Fruit fly (Drosophila melanogaster): ENCODE results near the gene mor.

mor gene

dm6 chr3R:15988353-15988752 lies 15.6 kb upstream of the mor start:
- TF ChIP-seq CG8301 (tag; optimal IDR thresholded peaks at IDR 0.05) (no peak), CG32121 (GFP tag; IDR thresholded peaks at IDR 0.05) (no peak), Ets98B (GFP tag; IDR thresholded peaks at IDR 0.05) (no peak), CG4496 (GFP tag; IDR thresholded peaks at IDR 0.05) (no peak), CG13204 (GFP tag; optimal IDR thresholded peaks at IDR 0.05) (no peak), CG14655 (GFP tag; optimal IDR thresholded peaks at IDR 0.05) (no peak), Pif1A (GFP tag; optimal IDR thresholded peaks at IDR 0.05) (no peak), rn (GFP tag; IDR thresholded peaks at IDR 0.05) (no peak)

- peak; percentile 14 for TF ChIP-seq CG9948 (tag; optimal IDR thresholded peaks at IDR 0.05)
- peak; percentile 39; the same call in 1 of the 2 replicates for TF ChIP-seq CG12605 (GFP tag; IDR thresholded peaks at IDR 0.05)
- peak; percentile 19 for TF ChIP-seq CG8301 (tag; optimal IDR thresholded peaks at IDR 0.05)
- TF ChIP-seq CG13204 (GFP tag; optimal IDR thresholded peaks at IDR 0.05), result peak; percentile 30
- peak; percentile 22 for TF ChIP-seq CG34367 (tag; optimal IDR thresholded peaks at IDR 0.05)
- no peak for TF ChIP-seq Pif1B (GFP tag; optimal IDR thresholded peaks at IDR 0.05)
- TF ChIP-seq Pif1A (GFP tag; optimal IDR thresholded peaks at IDR 0.05), result no peak
- TF ChIP-seq CG4496 (GFP tag; IDR thresholded peaks at IDR 0.05), result 0 out of 3 replicates have a peak, but pooled peaks have one; percentile 27
- no peak for TF ChIP-seq fd96Ca (GFP tag; IDR thresholded peaks at IDR 0.05)
- peak; percentile 26 for TF ChIP-seq CG8159 (tag; optimal IDR thresholded peaks at IDR 0.05)
- TF ChIP-seq gl (tag; optimal IDR thresholded peaks at IDR 0.05), result peak; percentile 26
- TF ChIP-seq CG15710 (tag; optimal IDR thresholded peaks at IDR 0.05), result peak; percentile 20
- no peak for TF ChIP-seq Ets98B (GFP tag; IDR thresholded peaks at IDR 0.05)
- TF ChIP-seq CG14655 (GFP tag; optimal IDR thresholded peaks at IDR 0.05), result peak; percentile 43
- TF ChIP-seq CG32121 (GFP tag; IDR thresholded peaks at IDR 0.05), result no peak
- TF ChIP-seq EcR (GFP tag; optimal IDR thresholded peaks at IDR 0.05), result peak; percentile 64
These were observed 14.4 kb upstream of the mor start for dm6 chr3R:15987064-15987649.

DNA sequence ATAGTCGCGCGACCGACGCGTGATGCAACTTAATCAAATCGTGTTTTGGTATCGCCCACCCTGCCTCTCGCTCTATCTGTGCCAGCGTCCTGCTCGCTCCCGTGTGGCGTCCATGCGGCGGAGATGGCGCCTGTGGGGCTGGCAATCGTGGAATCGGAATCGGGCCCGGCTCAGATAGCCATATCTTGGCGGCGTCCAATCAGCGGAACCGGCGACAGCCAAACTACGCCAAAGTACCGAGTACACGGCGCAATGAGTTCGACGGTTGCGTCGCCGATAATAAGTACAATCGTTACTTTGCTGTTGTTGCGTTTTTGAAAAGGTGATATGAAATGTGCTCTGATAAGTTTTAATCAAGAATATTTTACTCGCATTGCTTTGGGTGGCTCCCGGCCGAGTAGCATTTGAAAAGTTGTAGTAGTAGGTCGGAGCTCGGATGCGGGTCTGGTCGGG lies 13.1 kb upstream of the mor start, which contains the start of gene srp:
TSS of gene srp (plus strand) at position 391 of the 453 bp plus-strand sequence.
- no peak for TF ChIP-seq CG14655 (GFP tag; optimal IDR thresholded peaks at IDR 0.05)
- TF ChIP-seq EcR (GFP tag; optimal IDR thresholded peaks at IDR 0.05), result peak; percentile 47

- TF ChIP-seq CG9948 (tag; optimal IDR thresholded peaks at IDR 0.05) (peak; percentile 76), CG34367 (tag; optimal IDR thresholded peaks at IDR 0.05) (peak; percentile 79), CG14655 (GFP tag; optimal IDR thresholded peaks at IDR 0.05) (peak; percentile 82), CG4496 (GFP tag; IDR thresholded peaks at IDR 0.05) (peak; percentile 72), CG8159 (tag; optimal IDR thresholded peaks at IDR 0.05) (peak; percentile 90), CG8301 (tag; optimal IDR thresholded peaks at IDR 0.05) (peak; percentile 84), CG17806 (tag; optimal IDR thresholded peaks at IDR 0.05) (peak; percentile 76), fd96Ca (GFP tag; IDR thresholded peaks at IDR 0.05) (peak; percentile 67; the same call in 2 of the 3 replicates), rn (GFP tag; IDR thresholded peaks at IDR 0.05) (peak; percentile 58; the same call in 1 of the 2 replicates), CG13204 (GFP tag; optimal IDR thresholded peaks at IDR 0.05) (peak; percentile 59), CG10348 (GFP tag; IDR thresholded peaks at IDR 0.05) (no peak), Ets98B (GFP tag; IDR thresholded peaks at IDR 0.05) (peak; percentile 66), gl (tag; optimal IDR thresholded peaks at IDR 0.05) (peak; percentile 84), CG12605 (GFP tag; IDR thresholded peaks at IDR 0.05) (no peak; the same call in 1 of the 2 replicates), CG32121 (GFP tag; IDR thresholded peaks at IDR 0.05) (peak; percentile 73), Snoo (tag; optimal IDR thresholded peaks at IDR 0.05) (peak; percentile 71), D1 (tag; optimal IDR thresholded peaks at IDR 0.05) (peak; percentile 34), CG15710 (tag; optimal IDR thresholded peaks at IDR 0.05) (peak; percentile 84), EcR (GFP tag; optimal IDR thresholded peaks at IDR 0.05) (peak; percentile 91), Pif1A (GFP tag; optimal IDR thresholded peaks at IDR 0.05) (peak; percentile 69), Pif1B (GFP tag; optimal IDR thresholded peaks at IDR 0.05) (peak; percentile 35)
These were observed 11.9 kb upstream of the mor start for dm6 chr3R:15984483-15985118.

- TF ChIP-seq CG9948 (tag; optimal IDR thresholded peaks at IDR 0.05), result no peak
- TF ChIP-seq rn (GFP tag; IDR thresholded peaks at IDR 0.05), result no peak
- no peak for TF ChIP-seq EcR (GFP tag; optimal IDR thresholded peaks at IDR 0.05)
- no peak for TF ChIP-seq CG34367 (tag; optimal IDR thresholded peaks at IDR 0.05)
- TF ChIP-seq Snoo (tag; optimal IDR thresholded peaks at IDR 0.05), result no peak
- TF ChIP-seq CG10348 (GFP tag; IDR thresholded peaks at IDR 0.05), result no peak
- no peak for TF ChIP-seq CG8159 (tag; optimal IDR thresholded peaks at IDR 0.05)
- TF ChIP-seq fd96Ca (GFP tag; IDR thresholded peaks at IDR 0.05), result no peak
- TF ChIP-seq D1 (tag; optimal IDR thresholded peaks at IDR 0.05), result no peak
- no peak for TF ChIP-seq CG17806 (tag; optimal IDR thresholded peaks at IDR 0.05)
- no peak for TF ChIP-seq gl (tag; optimal IDR thresholded peaks at IDR 0.05)
- TF ChIP-seq CG12605 (GFP tag; IDR thresholded peaks at IDR 0.05), result no peak
- no peak for TF ChIP-seq CG14655 (GFP tag; optimal IDR thresholded peaks at IDR 0.05)
- no peak for TF ChIP-seq Ets98B (GFP tag; IDR thresholded peaks at IDR 0.05)
- no peak for TF ChIP-seq CG8301 (tag; optimal IDR thresholded peaks at IDR 0.05)
- TF ChIP-seq CG32121 (GFP tag; IDR thresholded peaks at IDR 0.05), result no peak
- no peak for TF ChIP-seq CG13204 (GFP tag; optimal IDR thresholded peaks at IDR 0.05)
- no peak for TF ChIP-seq Pif1A (GFP tag; optimal IDR thresholded peaks at IDR 0.05)
These were observed 11.0 kb upstream of the mor start for dm6 chr3R:15983541-15984229.
